Fruit fly (Drosophila melanogaster): ENCODE data around the gene Msp300.
A peak's percentile ranks its signal among the peaks of the same experiment; 100 is the strongest.

The Msp300 gene

DNA sequence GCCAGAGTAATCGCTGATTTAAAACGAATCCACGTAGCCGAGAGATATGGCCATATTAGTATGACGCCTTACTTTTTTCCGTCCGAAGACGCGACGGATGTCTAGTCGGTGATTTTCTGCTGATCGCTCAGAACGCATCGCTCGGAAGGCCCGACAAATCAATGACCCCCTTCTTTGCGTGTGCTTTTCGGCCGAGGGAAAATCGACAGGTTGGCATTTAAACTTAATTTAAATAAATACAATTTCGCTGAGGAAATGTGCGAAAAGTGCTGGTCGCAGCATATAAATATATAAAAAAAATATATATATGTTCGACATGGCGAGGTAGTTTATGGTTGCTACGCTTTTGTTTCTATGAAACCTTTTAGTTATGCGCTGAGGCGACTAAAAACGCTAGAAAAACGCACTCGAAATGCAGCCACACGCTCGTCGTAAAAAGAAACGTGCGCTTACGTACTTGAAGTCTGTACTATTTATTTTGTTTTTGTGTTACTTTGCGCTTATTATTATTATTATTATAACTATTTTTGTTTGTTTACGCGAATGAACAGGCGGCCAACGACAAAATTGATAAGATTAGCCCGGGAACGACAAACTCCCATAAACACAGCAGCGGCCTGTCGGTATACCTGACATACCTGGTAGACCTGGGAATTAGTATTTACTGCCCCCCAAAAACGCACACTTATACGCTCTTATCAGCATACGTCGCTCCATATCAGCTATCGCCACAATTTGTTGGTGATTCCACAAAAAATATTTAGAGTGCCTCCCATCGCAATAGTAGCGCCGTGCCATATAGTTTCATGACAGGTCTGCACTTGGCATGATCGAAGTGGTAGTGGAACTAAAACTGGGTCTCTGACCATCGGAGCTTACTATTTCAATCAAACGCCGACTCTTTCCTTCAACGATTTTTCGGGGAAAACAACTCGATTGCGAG is 132.6 kb downstream of the Msp300 start (continued):
- TF ChIP-seq CG6765 (GFP tag; optimal IDR thresholded peaks at IDR 0.05) = no peak
- no peak for TF ChIP-seq esg (GFP tag; conservative IDR thresholded peaks at IDR 0.05)
- no peak for TF ChIP-seq Lpt (GFP tag; optimal IDR thresholded peaks at IDR 0.05)
- no peak for TF ChIP-seq emc (GFP tag; optimal IDR thresholded peaks at IDR 0.05)
- TF ChIP-seq Pdp1 (GFP tag; optimal IDR thresholded peaks at IDR 0.05) = no peak
- TF ChIP-seq odd (GFP tag; optimal IDR thresholded peaks at IDR 0.05) = peak; percentile 46
- no peak for TF ChIP-seq pb (GFP tag; optimal IDR thresholded peaks at IDR 0.05)
- no peak for TF ChIP-seq Nf-YC (tag; optimal IDR thresholded peaks at IDR 0.05)
- TF ChIP-seq oc (tag; optimal IDR thresholded peaks at IDR 0.05) = no peak
- TF ChIP-seq Nf-YA (GFP tag; IDR thresholded peaks at IDR 0.05) = no peak
- TF ChIP-seq aop (GFP tag; IDR thresholded peaks at IDR 0.05) = no peak
- TF ChIP-seq CG11560 (tag; IDR thresholded peaks at IDR 0.05) = no peak
- no peak for TF ChIP-seq ash1 (GFP tag; optimal IDR thresholded peaks at IDR 0.05)
- TF ChIP-seq CG17359 (tag; optimal IDR thresholded peaks at IDR 0.05) = no peak
- TF ChIP-seq CG17612 (GFP tag; IDR thresholded peaks at IDR 0.05) = no peak
- peak; percentile 2 for TF ChIP-seq CG15514 (GFP tag; optimal IDR thresholded peaks at IDR 0.05)
- no peak for TF ChIP-seq Elba2 (GFP tag; optimal IDR thresholded peaks at IDR 0.05)
- no peak for TF ChIP-seq CG4328 (GFP tag; optimal IDR thresholded peaks at IDR 0.05)
- TF ChIP-seq CG8924 (tag; optimal IDR thresholded peaks at IDR 0.05) = no peak
- TF ChIP-seq sug (tag; optimal IDR thresholded peaks at IDR 0.05) = peak; percentile 95
- TF ChIP-seq CG15601 (tag; optimal IDR thresholded peaks at IDR 0.05) = peak; percentile 21
- no peak for TF ChIP-seq repo (GFP tag; optimal IDR thresholded peaks at IDR 0.05)
- no peak for TF ChIP-seq prd (optimal IDR thresholded peaks at IDR 0.05)
- no peak for TF ChIP-seq prd (GFP tag; IDR thresholded peaks at IDR 0.05)
- no peak for TF ChIP-seq Xrp1 (GFP tag; IDR thresholded peaks at IDR 0.05)
- no peak for TF ChIP-seq NK7.1 (GFP tag; optimal IDR thresholded peaks at IDR 0.05)
- no peak for TF ChIP-seq pnt (GFP tag; optimal IDR thresholded peaks at IDR 0.05)
- no peak for TF ChIP-seq croc (GFP tag; conservative IDR thresholded peaks at IDR 0.05)
- no peak for TF ChIP-seq fd3F (GFP tag; optimal IDR thresholded peaks at IDR 0.05)
- TF ChIP-seq CG12769 (tag; optimal IDR thresholded peaks at IDR 0.05) = peak; percentile 90
- no peak for TF ChIP-seq lbe (GFP tag; optimal IDR thresholded peaks at IDR 0.05)
- no peak for TF ChIP-seq H15 (GFP tag; IDR thresholded peaks at IDR 0.05)
- no peak for TF ChIP-seq grau (tag; optimal IDR thresholded peaks at IDR 0.05)
- TF ChIP-seq CG1233 (GFP tag; optimal IDR thresholded peaks at IDR 0.05) = no peak
- no peak for TF ChIP-seq Dll (GFP tag; IDR thresholded peaks at IDR 0.05; ENCODE audit: partially characterized antibody)
- TF ChIP-seq CG8944 (GFP tag; optimal IDR thresholded peaks at IDR 0.05) = no peak
- TF ChIP-seq CG4360 (GFP tag; IDR thresholded peaks at IDR 0.05) = no peak
- no peak for TF ChIP-seq wor (GFP tag; IDR thresholded peaks at IDR 0.05)
- TF ChIP-seq CG18764 (GFP tag; optimal IDR thresholded peaks at IDR 0.05) = no peak
- TF ChIP-seq Camta (GFP tag; optimal IDR thresholded peaks at IDR 0.05) = no peak
- no peak for TF ChIP-seq corto (GFP tag; optimal IDR thresholded peaks at IDR 0.05)
- TF ChIP-seq CG6175 (GFP tag; IDR thresholded peaks at IDR 0.05) = no peak
- no peak for TF ChIP-seq CG4820 (GFP tag; optimal IDR thresholded peaks at IDR 0.05)
- TF ChIP-seq pfk (GFP tag; optimal IDR thresholded peaks at IDR 0.05) = peak; percentile 22
- no peak for TF ChIP-seq CG7839 (tag; optimal IDR thresholded peaks at IDR 0.05)
- no peak for TF ChIP-seq C15 (GFP tag; IDR thresholded peaks at IDR 0.05)
- no peak for TF ChIP-seq Trl (optimal IDR thresholded peaks at IDR 0.05)
- no peak for TF ChIP-seq Trl (GFP tag; optimal IDR thresholded peaks at IDR 0.05)
- TF ChIP-seq her (GFP tag; optimal IDR thresholded peaks at IDR 0.05) = no peak
- peak; percentile 6 for TF ChIP-seq Side (GFP tag; optimal IDR thresholded peaks at IDR 0.05)

Data from whole organism, embryonic.